Worm (Caenorhabditis elegans) whole organism, L4/young adult: Measurements from ENCODE around the gene T26C12.1.
"Not testable (repeated sequence)": the region's sequence is repeated elsewhere in the genome, so short reads cannot be mapped to it uniquely, and the experiment has no call there.

ENCODE experiments used
- W03F9.2 ChIP-seq: fragments of 150-350 bp; optimal IDR thresholded peaks from 2 replicates; lab custom pipeline; 2014; ENCODE audit warnings: missing biosample characterization, missing genetic modification characterization
- dao-5 ChIP-seq: sonication (generic microtip); optimal IDR thresholded peaks from 2 replicates; lab custom pipeline; 2016; ENCODE audit warnings: missing genotype, missing genetic modification characterization, moderate library complexity, missing compliant biosample characterization
- him-1 ChIP-seq: sonication (generic microtip); optimal IDR thresholded peaks from 2 replicates; lab custom pipeline; 2016; ENCODE audit warnings: missing genotype, missing genetic modification reagents, missing genetic modification characterization, missing compliant biosample characterization

Gene T26C12.1

ce11 chrIV:3294553-3295185 lies 36.0 kb downstream of the T26C12.1 start, which contains the start of gene W08E12.7:
TSS of gene W08E12.7 (plus strand) at chrIV:3295135.
- TF ChIP-seq him-1, result peak; percentile 38
- peak; percentile 97 for TF ChIP-seq W03F9.2 (tag; lab: Kevin White, UChicago)
- no peak for TF ChIP-seq dao-5 (tag; lab: Kevin White, UChicago)

- TF ChIP-seq W03F9.2 (tag; lab: Kevin White, UChicago), result no peak
- TF ChIP-seq dao-5 (tag; lab: Kevin White, UChicago), result no peak
- no peak for TF ChIP-seq him-1
Observed at ce11 chrIV:3296578-3297549, 38.2 kb downstream of the T26C12.1 start.

DNA sequence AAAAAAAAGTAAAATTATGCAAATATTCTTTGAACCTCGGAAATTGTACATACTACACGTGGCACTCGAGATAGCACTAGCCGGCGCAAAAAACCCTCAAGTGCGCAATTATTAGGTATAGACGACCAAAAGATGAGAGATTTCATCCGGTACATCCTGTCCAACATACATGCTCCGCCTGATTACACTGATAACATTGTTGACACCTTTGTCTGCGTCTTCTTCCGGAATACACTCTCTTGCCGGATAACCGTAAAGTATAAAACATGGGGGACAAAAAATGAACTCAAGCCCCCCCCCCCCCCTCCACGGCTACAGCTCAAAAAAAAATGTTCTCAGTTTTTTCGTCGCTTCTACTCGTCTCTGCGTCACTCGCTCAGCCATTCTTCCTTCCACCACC lies 39.6 kb downstream of the T26C12.1 start, which contains the start of gene W08E12.6:
Gene W08E12.6 (plus strand): TSS at position 301 of the 400 bp plus-strand sequence.
- no peak for TF ChIP-seq him-1
- TF ChIP-seq W03F9.2 (tag; lab: Kevin White, UChicago), result no peak
- TF ChIP-seq dao-5 (tag; lab: Kevin White, UChicago), result no peak

DNA sequence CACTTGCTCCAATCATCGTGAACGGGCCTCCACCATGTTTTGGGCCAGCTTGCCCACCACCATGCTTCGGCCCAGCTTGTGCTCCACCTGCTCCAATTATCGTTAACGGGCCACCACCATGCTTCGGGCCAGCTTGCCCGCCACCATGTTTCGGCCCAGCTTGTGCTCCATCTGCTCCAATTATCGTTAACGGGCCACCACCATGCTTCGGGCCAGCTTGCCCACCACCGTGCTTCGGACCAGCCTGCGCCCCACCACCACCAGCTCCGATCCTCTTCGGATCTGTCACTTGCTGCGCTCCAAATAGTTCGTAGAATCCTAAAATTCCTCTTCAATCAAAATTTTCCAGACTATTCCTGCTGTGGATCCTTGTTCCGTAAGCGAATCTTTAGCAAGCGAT lies 40.5 kb downstream of the T26C12.1 start:
- TF ChIP-seq him-1 (no peak), W03F9.2 (tag; lab: Kevin White, UChicago) (no peak), dao-5 (tag; lab: Kevin White, UChicago) (no peak)

- TF ChIP-seq dao-5 (tag; lab: Kevin White, UChicago) (no peak), W03F9.2 (tag; lab: Kevin White, UChicago) (no peak), him-1 (no peak)
Observed at ce11 chrIV:3300492-3300891, 41.8 kb downstream of the T26C12.1 start, which contains the start of gene W08E12.5. TSS of gene W08E12.5 (plus strand) at chrIV:3300792.

DNA sequence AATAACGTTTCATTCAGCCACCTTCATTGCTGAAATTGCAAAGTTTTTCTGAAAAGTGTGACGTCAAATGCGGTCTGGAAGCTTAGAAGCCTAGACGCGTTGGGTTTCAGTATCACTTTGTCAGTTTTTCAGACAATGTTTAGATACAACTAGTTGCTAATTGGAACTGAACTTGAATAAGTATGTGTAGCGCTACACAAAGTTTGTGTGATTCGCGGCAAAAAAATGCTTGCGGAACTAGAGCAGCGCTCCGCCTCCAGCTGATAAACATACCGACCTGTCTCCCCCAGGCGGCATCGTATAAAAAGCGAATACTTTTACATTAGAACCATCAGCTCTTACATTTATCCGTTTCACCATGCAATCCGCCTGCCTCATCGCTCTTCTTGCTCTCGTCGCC lies 43.3 kb downstream of the T26C12.1 start, which contains the start of gene W08E12.4:
Gene W08E12.4 (plus strand): TSS at position 301 of the 400 bp plus-strand sequence.
- not testable (repeated sequence) for TF ChIP-seq W03F9.2 (tag; lab: Kevin White, UChicago); dao-5 (tag; lab: Kevin White, UChicago); him-1

ce11 chrIV:3303690-3304089 lies 45.0 kb downstream of the T26C12.1 start, which contains the start of gene idpp-12:
TSS of gene idpp-12 (plus strand) at chrIV:3303990.
- not testable (repeated sequence) for TF ChIP-seq dao-5 (tag; lab: Kevin White, UChicago); W03F9.2 (tag; lab: Kevin White, UChicago); him-1

ce11 chrIV:3305575-3305974 lies 46.9 kb downstream of the T26C12.1 start, which contains the start of gene W08E12.2:
TSS of gene W08E12.2 (plus strand) at chrIV:3305875.
- TF ChIP-seq W03F9.2 (tag; lab: Kevin White, UChicago) (no peak), dao-5 (tag; lab: Kevin White, UChicago) (no peak)

DNA sequence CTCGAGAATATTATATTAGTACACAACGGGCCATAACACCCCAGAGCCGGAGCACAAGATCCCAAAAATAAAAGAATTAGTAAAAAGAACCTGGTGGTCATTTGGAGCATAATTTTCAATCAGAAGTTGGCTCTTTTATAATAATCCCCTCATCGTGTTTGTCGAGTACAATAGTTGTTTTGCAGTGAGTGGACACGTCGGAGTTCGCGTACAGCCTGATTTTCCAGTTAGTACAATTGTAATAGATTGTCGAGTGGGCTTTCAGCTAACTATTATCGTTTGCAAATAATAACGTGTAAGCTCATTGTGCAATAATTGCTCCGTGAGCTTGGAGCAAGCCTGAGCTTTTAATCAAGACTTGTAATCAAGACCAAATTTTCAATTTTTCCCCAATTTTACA lies 48.8 kb downstream of the T26C12.1 start, which contains the start of gene W08E12.9:
Gene W08E12.9 (minus strand): TSS at position 101 of the 400 bp plus-strand sequence.
- TF ChIP-seq dao-5 (tag; lab: Kevin White, UChicago) (no peak), W03F9.2 (tag; lab: Kevin White, UChicago) (no peak), him-1 (no peak)

DNA sequence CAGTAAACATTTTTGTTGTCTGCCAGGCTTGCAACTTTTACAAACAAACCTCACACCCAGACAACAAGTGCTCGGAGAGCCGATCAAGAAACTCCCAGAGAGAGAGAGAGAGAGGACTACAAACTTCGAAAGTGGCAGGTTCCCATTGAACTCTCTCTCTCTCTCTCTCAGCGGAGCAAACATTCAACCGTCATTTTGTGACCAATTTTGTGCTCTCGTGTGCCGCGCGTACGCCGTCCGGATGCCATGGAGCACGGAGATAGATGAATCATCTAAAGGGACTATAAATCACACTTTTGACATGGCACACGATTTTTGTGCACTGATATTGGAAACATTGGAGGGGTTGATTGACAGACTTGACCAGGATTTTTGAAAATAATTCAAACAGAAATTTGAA lies 50.2 kb downstream of the T26C12.1 start:
- TF ChIP-seq W03F9.2 (tag; lab: Kevin White, UChicago) (no peak), dao-5 (tag; lab: Kevin White, UChicago) (no peak), him-1 (no peak)

DNA sequence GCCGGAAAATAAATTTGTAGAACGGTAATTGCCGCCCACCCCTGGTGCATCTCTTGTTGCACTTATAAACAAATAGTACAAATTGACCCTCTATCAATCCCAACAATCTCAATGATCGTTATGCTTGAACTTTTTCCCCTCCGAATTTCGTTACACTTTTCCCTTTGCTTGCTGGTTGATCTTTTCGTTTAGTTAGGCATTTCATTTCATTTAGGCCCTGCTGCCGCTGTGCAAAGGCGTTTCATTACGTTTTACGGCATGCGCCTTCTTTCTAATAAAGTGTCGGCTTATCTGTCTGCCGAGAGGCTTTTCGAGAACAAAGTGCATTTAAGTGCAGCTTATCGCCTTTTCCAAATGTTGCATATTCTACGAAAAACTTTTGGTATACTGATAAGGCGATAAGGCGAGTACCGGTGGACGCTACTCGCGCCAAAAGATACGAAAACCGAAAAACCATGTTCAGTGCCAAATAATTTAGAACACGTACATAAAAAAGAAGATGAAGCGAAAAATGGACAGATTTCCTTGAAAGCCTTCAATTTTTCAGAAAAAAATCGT lies 52.0 kb downstream of the T26C12.1 start:
- TF ChIP-seq him-1 (no peak), dao-5 (tag; lab: Kevin White, UChicago) (no peak), W03F9.2 (tag; lab: Kevin White, UChicago) (no peak)

DNA sequence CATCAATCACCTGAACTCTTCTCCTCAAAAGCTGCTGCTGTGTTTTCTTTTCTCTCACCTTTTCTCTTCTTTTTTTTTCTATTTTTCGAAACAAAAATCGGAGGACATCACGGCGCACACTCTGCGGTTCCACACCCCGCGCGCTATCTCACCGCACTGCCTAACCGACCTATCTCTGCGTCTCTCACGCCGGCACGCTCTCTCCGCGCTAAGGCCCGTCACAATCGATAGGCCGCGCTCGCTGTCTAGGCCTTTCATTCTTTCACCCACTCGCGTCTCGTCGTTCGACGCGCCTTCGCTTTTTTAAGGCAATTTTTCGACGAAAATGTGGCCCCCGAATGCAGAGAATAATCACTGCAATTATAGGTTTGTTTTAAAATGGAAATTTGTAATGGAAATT lies 52.5 kb downstream of the T26C12.1 start, which contains the start of gene zip-11:
Gene zip-11 (plus strand): TSS at position 34 of the 400 bp plus-strand sequence.
- TF ChIP-seq dao-5 (tag; lab: Kevin White, UChicago) (no peak), W03F9.2 (tag; lab: Kevin White, UChicago) (no peak), him-1 (no peak)
